Worm (Caenorhabditis elegans): ENCODE measurements around the gene F55H2.7.

- TF ChIP-seq him-1 (tag; optimal IDR thresholded peaks at IDR 0.05), result no peak
- TF ChIP-seq dao-5 (tag; optimal IDR thresholded peaks at IDR 0.05), result no peak
These were observed 50.2 kb downstream of the F55H2.7 start, which contains the start of gene B0464.6 for ce11 chrIII:9465865-9466264.
